Fruit fly (Drosophila melanogaster) whole organism: ENCODE data around the gene CG11837.

Experiments used
- CG8478 ChIP-seq: fragments of >200 bp; optimal IDR thresholded peaks from 2 replicates; lab custom pipeline; 2018; ENCODE audit warnings: inconsistent platforms
- Dll ChIP-seq: fragments of >200 bp; optimal IDR thresholded peaks from 2 replicates; lab custom pipeline; 2017
- EcR ChIP-seq, 2 experiments: fragments of >200 bp; optimal IDR thresholded peaks; 2 replicates each; lab custom pipeline; 2017; ENCODE audit warnings: missing biosample characterization in 2 of 2, missing genetic modification characterization in 2 of 2, missing genetic modification reagents in 2 of 2
- pan ChIP-seq: fragments of >200 bp; optimal IDR thresholded peaks from 2 replicates; lab custom pipeline; 2017
- psq ChIP-seq: fragments of >200 bp; optimal IDR thresholded peaks from 2 replicates; lab custom pipeline; 2017
- usp ChIP-seq: fragments of >200 bp; optimal IDR thresholded peaks from 2 replicates; lab custom pipeline; 2017; ENCODE audit warnings: missing biosample characterization, missing genetic modification characterization, mixed read lengths

DNA sequence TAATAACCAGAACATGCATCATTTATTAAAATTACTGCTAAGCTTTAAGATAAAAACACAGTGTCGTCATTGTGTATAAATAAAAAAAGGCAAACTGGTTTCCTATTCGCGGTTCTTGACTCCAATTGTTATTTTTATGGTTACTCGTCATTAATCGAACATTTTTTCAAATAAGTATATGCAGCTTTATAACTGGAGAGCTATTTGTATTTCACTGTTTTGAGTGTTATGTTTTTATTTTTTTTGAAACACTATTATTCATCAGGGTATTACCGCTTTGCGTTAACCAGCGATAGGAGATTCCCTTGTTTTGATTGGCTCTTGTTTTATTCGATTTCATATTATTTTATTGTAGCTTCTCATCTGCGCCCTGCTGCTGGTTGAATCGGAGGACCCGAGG is 38.1 kb upstream of the CG11837 start:
- TF ChIP-seq psq (no peak), EcR (GFP tag; optimal IDR thresholded peaks at IDR 0.05; lab: Kevin White, UChicago) (no peak), Dll (no peak), usp (no peak), pan (lab: Kevin White, UChicago) (no peak), CG8478 (lab: Kevin White, UChicago) (no peak)
